Fruit fly (Drosophila melanogaster) whole organism, prepupa: Measurements from ENCODE around the gene RhoGAP5A.

Source experiments
- Blimp-1 ChIP-seq: fragments of 200-800 bp; sonication (Bioruptor generic); optimal IDR thresholded peaks from 3 replicates; lab custom pipeline; 2017; ENCODE audit warnings: missing biosample characterization, missing genetic modification characterization, mild to moderate bottlenecking, moderate library complexity, missing genetic modification reagents
- CG10631 ChIP-seq: fragments of 200-800 bp; sonication (Bioruptor generic); optimal IDR thresholded peaks from 2 replicates; lab custom pipeline; 2016; ENCODE audit warnings: missing biosample characterization, missing genetic modification characterization
- CG10669 ChIP-seq: fragments of 200-800 bp; sonication (Bioruptor generic); optimal IDR thresholded peaks from 3 replicates; lab custom pipeline; 2018; ENCODE audit warnings: missing biosample characterization, mild to moderate bottlenecking, missing genetic modification characterization, moderate library complexity
- CG11294 ChIP-seq: fragments of 200-800 bp; sonication (Bioruptor generic); IDR thresholded peaks from 2 replicates; pipeline ENCODE4 v1.3.6; 2022; ENCODE audit warnings: missing biosample characterization, missing genetic modification characterization
- CG11762 ChIP-seq: fragments of 200-800 bp; sonication (Bioruptor generic); optimal IDR thresholded peaks from 3 replicates; lab custom pipeline; 2016; ENCODE audit warnings: missing biosample characterization, missing genetic modification characterization; ENCODE audit not compliant: insufficient read depth
- CG11902 ChIP-seq: fragments of 200-800 bp; sonication (Bioruptor generic); optimal IDR thresholded peaks from 3 replicates; lab custom pipeline; 2016; ENCODE audit warnings: missing biosample characterization, missing genetic modification characterization
- CG15336 ChIP-seq: fragments of 200-800 bp; sonication (Bioruptor generic); IDR thresholded peaks from 2 replicates; pipeline ENCODE4 v1.3.6; 2022; ENCODE audit warnings: missing biosample characterization, missing genetic modification characterization
- CG16779 ChIP-seq: fragments of 200-800 bp; sonication (Bioruptor generic); optimal IDR thresholded peaks from 3 replicates; lab custom pipeline; 2017; ENCODE audit warnings: missing biosample characterization, mild to moderate bottlenecking, missing genetic modification characterization
- CG3032 ChIP-seq: fragments of 200-800 bp; optimal IDR thresholded peaks from 2 replicates; lab custom pipeline; 2019; ENCODE audit warnings: missing biosample characterization, mild to moderate bottlenecking, missing genetic modification characterization, moderate library complexity
- CG32006 ChIP-seq: fragments of 200-800 bp; sonication (Bioruptor generic); optimal IDR thresholded peaks from 3 replicates; lab custom pipeline; 2017; ENCODE audit warnings: missing biosample characterization, mild to moderate bottlenecking, missing genetic modification characterization
- CG34406 ChIP-seq: fragments of 200-800 bp; sonication (Bioruptor generic); optimal IDR thresholded peaks from 3 replicates; lab custom pipeline; 2016; ENCODE audit warnings: missing biosample characterization, missing genetic modification characterization
- CG3919 ChIP-seq: fragments of 200-800 bp; sonication (Bioruptor generic); optimal IDR thresholded peaks from 3 replicates; lab custom pipeline; 2016; ENCODE audit warnings: missing biosample characterization, missing genetic modification characterization
- CG4318 ChIP-seq: fragments of 200-800 bp; sonication (Bioruptor generic); optimal IDR thresholded peaks from 3 replicates; lab custom pipeline; 2017; ENCODE audit warnings: missing biosample characterization, mild to moderate bottlenecking, missing genetic modification characterization
- CG6276 ChIP-seq: fragments of 200-800 bp; sonication (Bioruptor generic); optimal IDR thresholded peaks from 2 replicates; lab custom pipeline; 2017; ENCODE audit warnings: missing biosample characterization, mild to moderate bottlenecking, missing genetic modification characterization
- CG6808 ChIP-seq: fragments of 200-800 bp; sonication (Bioruptor generic); optimal IDR thresholded peaks from 3 replicates; lab custom pipeline; 2017; ENCODE audit warnings: missing biosample characterization, missing genetic modification characterization, mild to moderate bottlenecking, moderate library complexity, missing genetic modification reagents
- CG7368 ChIP-seq: fragments of 200-800 bp; sonication (Bioruptor generic); optimal IDR thresholded peaks from 3 replicates; lab custom pipeline; 2016; ENCODE audit warnings: missing biosample characterization, missing genetic modification characterization
- CG8319 ChIP-seq: fragments of 200-800 bp; sonication (Bioruptor generic); optimal IDR thresholded peaks from 3 replicates; lab custom pipeline; 2016; ENCODE audit warnings: missing biosample characterization, missing genetic modification characterization
- CG8632 ChIP-seq: fragments of 200-800 bp; sonication (Bioruptor generic); optimal IDR thresholded peaks from 3 replicates; lab custom pipeline; 2016; ENCODE audit warnings: missing biosample characterization, missing genetic modification characterization
- Eip75B ChIP-seq: fragments of 200-800 bp; sonication (Bioruptor generic); optimal IDR thresholded peaks from 3 replicates; lab custom pipeline; 2016; ENCODE audit warnings: missing biosample characterization, missing genetic modification characterization
- Eip78C ChIP-seq: fragments of 200-800 bp; sonication (Bioruptor generic); peaks from one replicate; lab custom pipeline; 2016; ENCODE audit warnings: missing biosample characterization, missing genetic modification characterization
- Eip93F ChIP-seq: fragments of 200-800 bp; sonication (Bioruptor generic); optimal IDR thresholded peaks from 2 replicates; lab custom pipeline; 2016; ENCODE audit warnings: missing biosample characterization, mild to moderate bottlenecking, missing genetic modification characterization
- Ets21C ChIP-seq: fragments of 200-800 bp; sonication (Bioruptor generic); optimal IDR thresholded peaks from 3 replicates; lab custom pipeline; 2016; ENCODE audit warnings: missing biosample characterization, missing genetic modification characterization
- Ets96B ChIP-seq: fragments of 200-800 bp; optimal IDR thresholded peaks from 2 replicates; lab custom pipeline; 2019; ENCODE audit warnings: missing biosample characterization, mild to moderate bottlenecking, missing genetic modification characterization, moderate library complexity
- Hr38 ChIP-seq: sonication (Bioruptor generic); optimal IDR thresholded peaks from 2 replicates; lab custom pipeline; 2016; ENCODE audit warnings: missing biosample characterization, missing genetic modification characterization
- Hr39 ChIP-seq: fragments of 200-800 bp; sonication (Bioruptor generic); optimal IDR thresholded peaks from 2 replicates; lab custom pipeline; 2016; ENCODE audit warnings: missing biosample characterization, missing genetic modification characterization
- Hr4 ChIP-seq: fragments of 200-800 bp; sonication (Bioruptor generic); optimal IDR thresholded peaks from 3 replicates; lab custom pipeline; 2016; ENCODE audit warnings: missing biosample characterization, missing genetic modification characterization
- Lpt ChIP-seq: fragments of 200-800 bp; sonication (Bioruptor generic); optimal IDR thresholded peaks from 3 replicates; lab custom pipeline; 2016; ENCODE audit warnings: missing biosample characterization, missing genetic modification characterization
- Met ChIP-seq: fragments of 200-800 bp; sonication (Bioruptor generic); optimal IDR thresholded peaks from 3 replicates; lab custom pipeline; 2016; ENCODE audit warnings: missing biosample characterization, missing genetic modification characterization
- Sox102F ChIP-seq: fragments of 200-800 bp; sonication (Bioruptor generic); optimal IDR thresholded peaks from 2 replicates; lab custom pipeline; 2016; ENCODE audit warnings: missing biosample characterization, mild to moderate bottlenecking, missing genetic modification characterization
- Sox14 ChIP-seq: fragments of 200-800 bp; sonication (Bioruptor generic); optimal IDR thresholded peaks from 3 replicates; lab custom pipeline; 2016; ENCODE audit warnings: missing biosample characterization, missing genetic modification characterization
- Sox15 ChIP-seq: fragments of 200-800 bp; sonication (Bioruptor generic); optimal IDR thresholded peaks from 3 replicates; lab custom pipeline; 2016; ENCODE audit warnings: missing biosample characterization, missing genetic modification characterization
- achi ChIP-seq: fragments of 200-800 bp; sonication (Bioruptor generic); optimal IDR thresholded peaks from 3 replicates; lab custom pipeline; 2016; ENCODE audit warnings: missing biosample characterization, missing genetic modification characterization
- acj6 ChIP-seq: fragments of 200-800 bp; sonication (Bioruptor generic); optimal IDR thresholded peaks from 3 replicates; lab custom pipeline; 2016; ENCODE audit warnings: missing biosample characterization, missing genetic modification characterization
- cyc ChIP-seq: fragments of 200-800 bp; sonication (Bioruptor generic); optimal IDR thresholded peaks from 3 replicates; lab custom pipeline; 2016; ENCODE audit warnings: missing biosample characterization, missing genetic modification characterization
- dac ChIP-seq: fragments of 200-800 bp; sonication (Bioruptor generic); optimal IDR thresholded peaks from 2 replicates; lab custom pipeline; 2017; ENCODE audit warnings: missing biosample characterization, mild to moderate bottlenecking, missing genetic modification characterization
- dsx ChIP-seq: fragments of 200-800 bp; optimal IDR thresholded peaks from 3 replicates; lab custom pipeline; 2019; ENCODE audit warnings: missing biosample characterization, mild to moderate bottlenecking, missing genetic modification characterization, moderate library complexity; ENCODE audit not compliant: poor library complexity, severe bottlenecking
- eg ChIP-seq: fragments of 200-800 bp; sonication (Bioruptor generic); IDR thresholded peaks from 3 replicates; pipeline ENCODE4 v1.3.6; 2022; ENCODE audit warnings: missing biosample characterization, missing genetic modification characterization
- esn ChIP-seq: fragments of 200-800 bp; sonication (Bioruptor generic); optimal IDR thresholded peaks from 2 replicates; lab custom pipeline; 2016; ENCODE audit warnings: missing biosample characterization, mild to moderate bottlenecking, missing genetic modification characterization, moderate library complexity
- fd59A ChIP-seq: fragments of 200-800 bp; sonication (Bioruptor generic); optimal IDR thresholded peaks from 2 replicates; lab custom pipeline; 2017; ENCODE audit warnings: missing biosample characterization, mild to moderate bottlenecking, missing genetic modification characterization, missing genetic modification reagents
- net ChIP-seq: fragments of 200-800 bp; sonication (Bioruptor generic); optimal IDR thresholded peaks from 3 replicates; lab custom pipeline; 2016; ENCODE audit warnings: missing biosample characterization, missing genetic modification characterization
- pdm3 ChIP-seq: fragments of 200-800 bp; sonication (Bioruptor generic); optimal IDR thresholded peaks from 3 replicates; lab custom pipeline; 2016; ENCODE audit warnings: missing biosample characterization, missing genetic modification characterization
- ss ChIP-seq, 2 experiments: fragments of 200-800 bp; sonication (Bioruptor generic); optimal IDR thresholded peaks; 2 replicates in 1 of 2; 3 replicates in 1 of 2; lab custom pipeline; 2017 to 2018; ENCODE audit warnings: mild to moderate bottlenecking in 2 of 2, missing biosample characterization in 2 of 2, missing genetic modification characterization in 2 of 2, moderate library complexity in 1 of 2
- svp ChIP-seq: fragments of 200-800 bp; sonication (Bioruptor generic); peaks from one replicate; lab custom pipeline; 2016; ENCODE audit warnings: missing biosample characterization, missing genetic modification characterization
- topi ChIP-seq: fragments of 200-800 bp; sonication (Bioruptor generic); optimal IDR thresholded peaks from 3 replicates; lab custom pipeline; 2016; ENCODE audit warnings: missing biosample characterization, missing genetic modification characterization
- vri ChIP-seq: fragments of 200-800 bp; sonication (Bioruptor generic); optimal IDR thresholded peaks from 3 replicates; lab custom pipeline; 2016; ENCODE audit warnings: missing biosample characterization, mild to moderate bottlenecking, missing genetic modification characterization

The RhoGAP5A gene

DNA sequence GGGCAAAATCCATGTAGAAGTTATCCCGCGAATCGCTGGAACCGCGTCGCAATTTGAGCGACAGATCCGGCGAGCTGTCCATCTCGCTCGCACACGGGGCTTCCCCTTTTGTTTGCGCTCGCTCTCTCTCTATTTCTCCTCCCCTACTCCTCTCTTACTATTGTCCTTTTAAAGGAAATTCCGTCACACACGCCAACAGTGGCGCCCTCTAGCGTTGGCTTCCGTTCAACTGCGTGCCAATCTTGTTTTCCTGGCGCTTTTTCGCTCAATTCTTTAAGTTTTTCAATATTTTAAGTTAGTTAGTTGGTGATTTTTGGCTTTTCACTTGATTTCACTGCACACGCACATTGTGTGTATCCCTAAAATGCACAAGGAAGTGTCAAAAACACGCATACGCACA is 43.4 kb upstream of the RhoGAP5A start:
- TF ChIP-seq dac (GFP tag; lab: Kevin White, UChicago): no peak
- TF ChIP-seq Sox14 (GFP tag; lab: Kevin White, UChicago): no peak
- TF ChIP-seq Eip93F (GFP tag; lab: Kevin White, UChicago): no peak
- no peak for TF ChIP-seq CG11294 (GFP tag; lab: Robert Waterston, UW)
- no peak for TF ChIP-seq pdm3 (GFP tag; lab: Kevin White, UChicago)
- TF ChIP-seq Hr38 (GFP tag; lab: Kevin White, UChicago): no peak
- no peak for TF ChIP-seq Eip78C
- TF ChIP-seq ss (GFP tag; optimal IDR thresholded peaks at IDR 0.05; lab: Kevin White, UChicago): no peak

DNA sequence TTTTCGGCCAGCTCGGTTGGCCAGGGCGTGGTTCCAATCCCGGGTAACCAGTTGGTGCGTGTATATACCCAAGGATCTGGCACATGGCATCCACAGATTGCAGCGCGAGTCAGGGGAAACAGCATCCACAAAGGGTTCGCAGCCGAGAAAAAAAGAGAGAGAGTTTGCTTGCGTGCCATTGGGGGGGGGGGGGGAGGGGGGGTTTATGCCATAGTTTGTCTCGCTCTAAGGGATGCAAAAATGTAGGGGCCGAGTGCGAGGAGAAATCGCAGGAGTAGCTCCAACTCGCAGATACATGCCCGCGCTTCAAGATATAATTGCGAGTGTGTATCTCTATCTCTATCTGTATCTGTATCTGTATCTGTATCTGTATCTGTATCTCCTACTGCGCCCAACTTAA is 31.4 kb upstream of the RhoGAP5A start:
- TF ChIP-seq dsx (GFP tag; lab: Kevin White, UChicago): no peak
- TF ChIP-seq, all 60 proteins: peak for 0

DNA sequence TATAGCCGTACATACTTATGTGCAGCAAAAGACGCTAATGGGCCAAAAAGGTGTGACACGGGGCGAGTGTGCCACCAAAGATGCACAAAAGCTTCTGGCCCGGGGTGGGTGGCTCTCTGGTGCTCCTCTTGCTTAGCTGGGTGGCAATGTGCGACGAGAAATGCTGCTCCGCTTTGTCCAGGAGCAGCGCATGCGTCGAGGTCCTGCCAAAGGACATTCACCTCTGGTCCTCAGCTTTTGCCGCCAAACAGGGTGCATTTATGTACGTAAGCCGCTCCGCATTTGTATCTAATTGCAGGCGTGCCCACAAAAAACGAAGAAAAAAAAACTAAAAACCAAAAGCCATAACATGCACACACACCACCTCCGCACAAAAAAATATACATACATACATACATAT is 30.8 kb upstream of the RhoGAP5A start:
- TF ChIP-seq CG10669 (GFP tag; lab: Kevin White, UChicago): no peak
- no peak for TF ChIP-seq Lpt (GFP tag; lab: Kevin White, UChicago)
- no peak for TF ChIP-seq Hr4 (GFP tag; lab: Kevin White, UChicago)

DNA sequence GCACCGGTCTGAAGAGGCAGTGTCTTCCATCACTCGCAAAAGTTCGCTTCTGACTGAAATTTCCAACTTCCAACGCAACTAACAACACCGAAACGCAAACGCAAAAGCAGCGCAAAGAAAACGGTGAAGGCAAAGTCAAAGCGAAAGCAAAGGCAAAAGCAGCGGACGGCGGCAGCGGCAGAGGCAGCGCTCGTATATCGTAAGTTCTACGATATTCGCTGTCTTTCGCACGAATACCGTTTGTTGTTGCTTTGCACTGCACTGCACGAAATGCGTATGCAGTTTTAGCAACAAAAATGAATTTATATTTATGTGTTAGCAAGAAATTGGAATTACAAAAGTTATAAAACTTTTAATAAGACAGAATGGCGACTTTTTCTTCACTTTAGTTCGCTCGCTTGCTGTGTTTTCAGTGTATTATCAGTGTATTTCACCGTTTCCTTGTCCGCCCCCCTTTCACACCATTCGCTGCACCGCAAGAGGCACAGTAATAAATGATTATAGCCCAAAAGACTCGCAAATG is 29.9 kb upstream of the RhoGAP5A start, which contains the start of gene OtopLa:
TSS of gene OtopLa (minus strand) at position 51 of the 523 bp plus-strand sequence.
- TF ChIP-seq net (GFP tag; lab: Kevin White, UChicago): peak; percentile 76
- TF ChIP-seq CG8319 (GFP tag; lab: Kevin White, UChicago): peak; percentile 53
- TF ChIP-seq CG6276: peak; percentile 71
- peak; percentile 65 for TF ChIP-seq esn
- TF ChIP-seq Eip75B (GFP tag; lab: Kevin White, UChicago): peak; percentile 83
- peak; percentile 59 for TF ChIP-seq CG8632 (GFP tag; lab: Kevin White, UChicago)
- peak; percentile 19 for TF ChIP-seq Sox15 (GFP tag; lab: Kevin White, UChicago)
- TF ChIP-seq acj6 (GFP tag; lab: Kevin White, UChicago): peak; percentile 72
- peak; percentile 66 for TF ChIP-seq CG10669 (GFP tag; lab: Kevin White, UChicago)
- TF ChIP-seq Blimp-1 (GFP tag; lab: Kevin White, UChicago): no peak
- TF ChIP-seq fd59A (GFP tag; lab: Kevin White, UChicago): peak; percentile 61
- TF ChIP-seq CG3032 (tag; lab: Kevin White, UChicago): peak; percentile 72
- peak; percentile 74 for TF ChIP-seq CG10631
- peak; percentile 85 for TF ChIP-seq svp (GFP tag; lab: Kevin White, UChicago)
- peak; percentile 57 for TF ChIP-seq cyc (GFP tag; lab: Kevin White, UChicago)
- TF ChIP-seq CG32006 (GFP tag; lab: Kevin White, UChicago): peak; percentile 84
- TF ChIP-seq dac (GFP tag; lab: Kevin White, UChicago): peak; percentile 66
- peak; percentile 73 for TF ChIP-seq CG16779 (tag; lab: Kevin White, UChicago)
- TF ChIP-seq Hr39: peak; percentile 59
- TF ChIP-seq Sox102F (GFP tag; lab: Kevin White, UChicago): peak; percentile 48
- peak; percentile 55 for TF ChIP-seq topi (GFP tag; lab: Kevin White, UChicago)
- TF ChIP-seq CG3919 (GFP tag; lab: Kevin White, UChicago): peak; percentile 79
- TF ChIP-seq CG34406: peak; percentile 63
- TF ChIP-seq CG6808: peak; percentile 62
- TF ChIP-seq CG7368 (GFP tag; lab: Kevin White, UChicago): peak; percentile 55
- TF ChIP-seq achi (GFP tag; lab: Kevin White, UChicago): peak; percentile 70
- peak; percentile 65 to 77 for TF ChIP-seq ss (GFP tag; optimal IDR thresholded peaks at IDR 0.05; lab: Kevin White, UChicago)
- TF ChIP-seq CG15336: peak; percentile 88
- TF ChIP-seq Met (GFP tag; lab: Kevin White, UChicago): peak; percentile 67
- TF ChIP-seq CG11902 (GFP tag; lab: Kevin White, UChicago): peak; percentile 29
- peak; percentile 67 for TF ChIP-seq Ets96B (tag; lab: Kevin White, UChicago)
- peak; percentile 89 for TF ChIP-seq eg (GFP tag; lab: Robert Waterston, UW)
- peak; percentile 40 for TF ChIP-seq Ets21C (GFP tag; lab: Kevin White, UChicago)
- peak; percentile 66 for TF ChIP-seq CG11762 (GFP tag; lab: Kevin White, UChicago)
- TF ChIP-seq vri: peak; percentile 9
- peak; percentile 93 for TF ChIP-seq Eip78C
- peak; percentile 62 for TF ChIP-seq CG4318 (GFP tag; lab: Kevin White, UChicago)
- peak; percentile 87 for TF ChIP-seq Hr4 (GFP tag; lab: Kevin White, UChicago)
